Worm (Caenorhabditis elegans) whole organism, mixed stage, embryonic: ENCODE measurements around the gene osm-10.

Experiments
- ceh-39 ChIP-seq: fragments of 150-350 bp; optimal IDR thresholded peaks from 2 replicates; lab custom pipeline; 2014; ENCODE audit warnings: missing biosample characterization, missing genetic modification characterization
- elt-1 ChIP-seq: sonication (generic microtip); optimal IDR thresholded peaks from 2 replicates; lab custom pipeline; 2017; ENCODE audit warnings: missing genetic modification characterization, mild to moderate bottlenecking, missing compliant biosample characterization, antibody characterized with exemption, moderate library complexity, borderline replicate concordance; ENCODE audit not compliant: insufficient read depth
- elt-3 ChIP-seq: fragments of 150-350 bp; optimal IDR thresholded peaks from 2 replicates; lab custom pipeline; 2014; ENCODE audit warnings: missing biosample characterization, missing genetic modification characterization
- flh-1 ChIP-seq: fragments of 200-800 bp; sonication (Bioruptor generic); optimal IDR thresholded peaks from 2 replicates; lab custom pipeline; 2018; ENCODE audit warnings: mild to moderate bottlenecking, missing genetic modification characterization, moderate library complexity, missing compliant biosample characterization
- lin-13 ChIP-seq: fragments of 150-350 bp; optimal IDR thresholded peaks from 2 replicates; lab custom pipeline; 2014; ENCODE audit warnings: missing biosample characterization, missing genetic modification characterization
- nhr-28 ChIP-seq: fragments of 150-350 bp; optimal IDR thresholded peaks from 2 replicates; lab custom pipeline; 2014; ENCODE audit warnings: missing biosample characterization, missing genetic modification characterization
- snpc-4 ChIP-seq: fragments of 150-350 bp; optimal IDR thresholded peaks from 2 replicates; lab custom pipeline; 2014; ENCODE audit warnings: missing biosample characterization, missing genetic modification characterization
- unc-39 ChIP-seq: fragments of 150-350 bp; optimal IDR thresholded peaks from 2 replicates; lab custom pipeline; 2014; ENCODE audit warnings: missing biosample characterization, missing genetic modification characterization
- ztf-11 ChIP-seq: fragments of 150-350 bp; optimal IDR thresholded peaks from 2 replicates; lab custom pipeline; 2014; ENCODE audit warnings: missing biosample characterization, missing genetic modification characterization

DNA sequence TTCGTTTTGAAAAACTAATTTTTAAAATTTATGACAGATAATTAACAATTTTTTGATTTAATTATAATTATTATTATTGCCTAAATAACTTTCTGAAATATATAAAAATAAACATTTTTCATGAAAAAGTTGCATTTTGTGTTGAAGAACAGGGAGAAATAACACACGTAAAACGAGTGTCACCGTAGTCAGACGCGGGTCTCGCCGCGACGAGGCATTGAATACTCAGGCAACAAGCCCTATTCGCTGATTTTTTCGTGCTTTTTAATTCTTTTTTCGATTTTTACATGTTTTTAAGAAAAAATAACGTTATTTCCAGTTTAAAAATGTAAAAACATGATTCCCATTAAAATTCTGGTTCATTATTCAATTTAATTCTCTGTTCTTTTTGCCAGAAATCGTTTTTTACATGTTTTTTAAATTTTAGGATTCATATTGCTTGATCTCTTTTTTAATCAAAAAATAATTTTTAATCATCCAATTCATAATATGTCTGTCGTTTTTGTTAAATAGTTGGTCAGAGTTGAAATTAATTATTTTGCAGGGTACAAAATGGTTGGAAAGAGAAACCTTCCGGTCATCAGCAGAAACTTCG is 35.1 kb upstream of the osm-10 start, which contains the start of gene rpl-6:
- TF ChIP-seq flh-1 (GFP tag; lab: Kevin White, UChicago) (no peak), elt-3 (no peak), ceh-39 (tag; lab: Kevin White, UChicago) (peak; percentile 75), elt-1 (no peak), ztf-11 (tag; lab: Kevin White, UChicago) (no peak), nhr-28 (tag; lab: Kevin White, UChicago) (no peak), snpc-4 (tag; lab: Kevin White, UChicago) (no peak), unc-39 (tag; lab: Kevin White, UChicago) (no peak), lin-13 (tag; lab: Kevin White, UChicago) (peak; percentile 86)
